Fruit fly (Drosophila melanogaster): ENCODE data around the gene CG43867.

CG43867 gene

DNA sequence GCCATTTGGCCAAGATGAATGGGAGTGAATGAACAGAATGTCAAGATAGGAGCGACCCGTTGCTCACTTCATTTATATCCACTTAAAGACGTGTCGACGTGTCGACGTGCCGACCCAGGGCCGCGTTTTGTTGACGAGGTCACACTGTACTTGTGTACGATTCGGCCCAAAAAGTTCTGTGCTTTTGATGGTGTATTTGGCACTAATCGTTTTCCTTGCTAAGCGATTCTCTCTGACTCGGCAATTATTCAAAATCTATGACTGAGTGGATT lies 20.4 kb upstream of the CG43867 start:
- TF ChIP-seq CG4496 (GFP tag; IDR thresholded peaks at IDR 0.05) = no peak

DNA sequence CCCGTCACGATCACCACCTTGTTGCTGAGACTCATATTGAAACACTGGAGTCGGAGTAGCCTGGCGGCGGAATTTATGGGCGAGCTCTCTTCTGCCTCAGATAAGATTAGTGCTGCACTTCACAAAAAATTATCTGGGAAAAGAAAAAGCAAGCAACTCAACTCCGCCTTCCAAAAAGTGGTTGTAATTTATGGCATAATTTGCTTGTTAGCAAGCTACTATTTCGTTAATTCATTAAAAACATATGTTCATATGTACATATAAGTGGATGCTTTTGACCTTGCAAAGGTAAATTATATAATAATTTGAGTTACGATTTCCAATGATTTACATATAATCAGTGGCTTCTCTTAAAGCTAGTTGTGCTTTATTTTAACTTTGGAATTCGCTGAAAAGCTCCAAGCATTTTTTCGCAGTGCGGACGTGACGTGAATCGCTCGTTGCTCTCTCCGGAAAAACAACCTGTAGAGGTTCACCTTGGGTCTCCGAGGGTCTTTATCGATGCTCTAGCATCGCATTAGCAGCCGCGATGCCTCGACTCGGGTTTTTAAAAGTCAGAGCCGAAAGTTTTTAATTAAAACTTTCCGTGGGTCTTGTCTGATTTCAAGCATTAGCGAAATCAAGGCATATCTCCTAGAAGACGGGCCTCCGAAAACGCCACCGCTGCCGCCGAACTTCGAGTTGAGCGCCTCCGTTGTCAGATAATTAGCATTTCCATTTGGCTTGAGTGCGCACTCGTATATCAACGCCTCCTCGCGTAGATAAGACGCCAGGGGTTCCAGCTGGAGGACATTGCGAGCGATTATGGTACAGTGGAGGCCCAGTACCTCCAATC lies 19.9 kb upstream of the CG43867 start, which contains the start of gene CG3699:
TSS of gene CG3699 (minus strand) at position 51 of the 835 bp plus-strand sequence.
- TF ChIP-seq CG12605 (GFP tag; IDR thresholded peaks at IDR 0.05) = no peak
- TF ChIP-seq CG13204 (GFP tag; optimal IDR thresholded peaks at IDR 0.05) = no peak
- TF ChIP-seq Pif1B (GFP tag; optimal IDR thresholded peaks at IDR 0.05) = no peak
- TF ChIP-seq Ets98B (GFP tag; IDR thresholded peaks at IDR 0.05) = no peak
- TF ChIP-seq EcR (GFP tag; optimal IDR thresholded peaks at IDR 0.05) = no peak
- TF ChIP-seq CG15710 (tag; optimal IDR thresholded peaks at IDR 0.05) = peak; percentile 60
- no peak for TF ChIP-seq CG14655 (GFP tag; optimal IDR thresholded peaks at IDR 0.05)
- TF ChIP-seq CG10348 (GFP tag; IDR thresholded peaks at IDR 0.05) = no peak
- no peak for TF ChIP-seq CG4496 (GFP tag; IDR thresholded peaks at IDR 0.05)
- no peak for TF ChIP-seq D1 (tag; optimal IDR thresholded peaks at IDR 0.05)
- TF ChIP-seq fd96Ca (GFP tag; IDR thresholded peaks at IDR 0.05) = no peak
- TF ChIP-seq CG8159 (tag; optimal IDR thresholded peaks at IDR 0.05) = peak; percentile 64
- peak; percentile 25 for TF ChIP-seq CG9948 (tag; optimal IDR thresholded peaks at IDR 0.05)
- TF ChIP-seq CG34367 (tag; optimal IDR thresholded peaks at IDR 0.05) = no peak
- no peak for TF ChIP-seq gl (tag; optimal IDR thresholded peaks at IDR 0.05)
- peak; percentile 42 for TF ChIP-seq CG8301 (tag; optimal IDR thresholded peaks at IDR 0.05)
- peak; percentile 38 for TF ChIP-seq Pif1A (GFP tag; optimal IDR thresholded peaks at IDR 0.05)
- no peak for TF ChIP-seq rn (GFP tag; IDR thresholded peaks at IDR 0.05)
- peak; percentile 42 for TF ChIP-seq Snoo (tag; optimal IDR thresholded peaks at IDR 0.05)
- TF ChIP-seq CG17806 (tag; optimal IDR thresholded peaks at IDR 0.05) = peak; percentile 7
- TF ChIP-seq CG32121 (GFP tag; IDR thresholded peaks at IDR 0.05) = no peak

DNA sequence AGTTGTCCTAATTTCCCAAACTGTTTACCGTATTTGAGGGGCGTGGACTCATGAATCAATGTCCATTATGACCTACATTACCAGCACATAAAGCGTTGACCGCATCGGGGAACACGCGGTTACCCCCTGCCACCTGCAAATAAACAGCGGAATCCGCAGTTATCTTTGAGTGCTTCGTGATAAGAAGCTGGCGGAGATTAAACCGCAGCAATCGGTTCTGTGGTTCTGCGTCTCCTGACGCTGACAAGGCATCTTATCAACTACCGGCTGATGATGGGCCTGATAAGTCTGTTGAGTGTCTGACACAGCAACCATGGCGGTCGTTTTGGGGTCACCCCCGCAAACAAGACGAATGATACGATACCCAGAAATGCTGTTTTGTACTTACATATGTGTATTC lies 18.4 kb upstream of the CG43867 start:
- TF ChIP-seq CG32121 (GFP tag; IDR thresholded peaks at IDR 0.05) (no peak), CG14655 (GFP tag; optimal IDR thresholded peaks at IDR 0.05) (no peak), Ets98B (GFP tag; IDR thresholded peaks at IDR 0.05) (no peak), EcR (GFP tag; optimal IDR thresholded peaks at IDR 0.05) (peak; percentile 73)

DNA sequence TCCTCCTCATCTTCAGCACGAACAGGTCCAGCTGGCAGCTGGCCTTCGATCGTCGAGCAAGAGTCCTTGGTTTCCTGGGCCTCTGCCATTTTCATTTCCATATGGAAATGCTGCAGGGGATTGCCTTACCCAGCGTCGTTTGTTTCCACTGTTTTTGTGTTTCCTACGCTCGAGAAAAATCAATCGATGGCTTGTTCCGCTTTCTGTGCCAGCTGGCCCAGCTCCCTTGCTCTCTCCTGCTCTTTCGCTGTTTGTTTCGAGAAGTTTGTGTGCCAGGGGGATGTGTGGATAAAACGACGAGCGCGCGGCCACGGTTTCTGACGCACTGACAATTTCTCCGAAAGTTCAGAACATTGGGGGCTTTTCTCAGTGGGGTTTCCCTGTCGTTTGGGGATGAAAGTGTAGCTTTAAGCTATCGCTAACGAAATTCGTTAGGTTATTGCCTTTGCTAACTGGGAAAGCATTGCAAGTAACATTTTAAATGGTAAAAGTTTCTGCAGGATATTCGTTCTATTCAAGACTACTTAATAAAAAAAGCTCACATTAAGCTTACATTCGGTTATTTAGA lies 17.8 kb upstream of the CG43867 start, which contains the start of gene CG3703:
TSS of gene CG3703 (minus strand) at position 328 of the 568 bp plus-strand sequence.
- TF ChIP-seq EcR (GFP tag; optimal IDR thresholded peaks at IDR 0.05) (no peak), CG13204 (GFP tag; optimal IDR thresholded peaks at IDR 0.05) (no peak), CG34367 (tag; optimal IDR thresholded peaks at IDR 0.05) (no peak), fd96Ca (GFP tag; IDR thresholded peaks at IDR 0.05) (no peak), CG10348 (GFP tag; IDR thresholded peaks at IDR 0.05) (no peak), CG12605 (GFP tag; IDR thresholded peaks at IDR 0.05) (no peak), CG15710 (tag; optimal IDR thresholded peaks at IDR 0.05) (no peak), CG8301 (tag; optimal IDR thresholded peaks at IDR 0.05) (no peak), rn (GFP tag; IDR thresholded peaks at IDR 0.05) (no peak), Snoo (tag; optimal IDR thresholded peaks at IDR 0.05) (no peak), CG8159 (tag; optimal IDR thresholded peaks at IDR 0.05) (no peak), CG14655 (GFP tag; optimal IDR thresholded peaks at IDR 0.05) (no peak)

DNA sequence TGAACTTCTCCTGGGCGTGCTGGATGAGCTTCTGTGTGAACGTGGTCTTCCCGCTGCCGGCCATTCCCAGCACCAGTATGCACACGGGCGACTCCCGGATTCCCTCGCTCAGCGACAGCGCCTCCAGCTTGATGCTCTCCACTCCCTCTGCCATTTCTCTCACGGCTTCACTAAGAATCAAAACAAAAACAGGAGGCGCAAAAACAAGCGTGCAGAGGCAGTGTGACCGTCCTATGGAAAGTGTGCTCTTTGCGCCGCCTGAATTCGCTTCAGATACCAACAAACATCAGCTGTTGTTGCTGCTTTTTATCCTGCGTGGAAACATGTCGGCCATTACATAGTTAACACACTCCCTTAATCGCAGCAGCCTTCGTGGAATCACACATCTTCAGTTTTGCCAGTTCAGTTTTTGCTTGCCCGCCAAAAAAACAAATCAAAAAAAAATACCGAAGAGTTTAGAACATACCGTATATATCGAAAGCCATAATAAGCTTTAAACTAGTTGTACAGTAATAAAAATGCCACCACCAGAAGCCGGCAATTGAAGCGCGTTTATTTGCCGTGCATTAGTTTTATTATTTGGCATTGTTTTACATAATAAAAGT lies 12.9 kb upstream of the CG43867 start, which contains the start of the genes CG3704 and mus81:
TSS of gene CG3704 (minus strand) at position 226 of the 605 bp plus-strand sequence.
TSS of gene mus81 (plus strand) at position 496 of the 605 bp plus-strand sequence.
- TF ChIP-seq CG10348 (GFP tag; IDR thresholded peaks at IDR 0.05) (no peak), fd96Ca (GFP tag; IDR thresholded peaks at IDR 0.05) (no peak), Pif1B (GFP tag; optimal IDR thresholded peaks at IDR 0.05) (no peak), CG14655 (GFP tag; optimal IDR thresholded peaks at IDR 0.05) (no peak), Snoo (tag; optimal IDR thresholded peaks at IDR 0.05) (no peak), CG15710 (tag; optimal IDR thresholded peaks at IDR 0.05) (no peak), CG12605 (GFP tag; IDR thresholded peaks at IDR 0.05) (no peak), CG8301 (tag; optimal IDR thresholded peaks at IDR 0.05) (no peak), CG17806 (tag; optimal IDR thresholded peaks at IDR 0.05) (no peak), D1 (tag; optimal IDR thresholded peaks at IDR 0.05) (no peak), gl (tag; optimal IDR thresholded peaks at IDR 0.05) (no peak), CG4496 (GFP tag; IDR thresholded peaks at IDR 0.05) (no peak), CG34367 (tag; optimal IDR thresholded peaks at IDR 0.05) (no peak), CG13204 (GFP tag; optimal IDR thresholded peaks at IDR 0.05) (no peak), CG9948 (tag; optimal IDR thresholded peaks at IDR 0.05) (no peak), CG8159 (tag; optimal IDR thresholded peaks at IDR 0.05) (no peak), Pif1A (GFP tag; optimal IDR thresholded peaks at IDR 0.05) (no peak)

DNA sequence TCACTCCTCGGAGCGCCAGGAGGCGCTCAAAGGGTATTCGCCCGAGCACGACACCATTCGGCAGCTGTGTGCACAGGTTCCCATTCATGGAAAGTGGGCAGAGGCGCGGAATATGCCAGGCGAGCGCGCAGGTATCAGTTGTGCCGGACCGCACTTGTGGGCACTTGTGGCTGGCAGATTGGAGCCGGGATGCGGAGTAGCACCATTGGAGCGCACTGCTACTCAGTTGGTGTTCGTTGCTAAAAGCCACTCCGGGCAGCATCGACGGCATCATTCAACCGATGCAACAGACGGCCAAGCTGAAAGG lies 8.1 kb upstream of the CG43867 start:
- TF ChIP-seq CG10348 (GFP tag; IDR thresholded peaks at IDR 0.05) (no peak), CG32121 (GFP tag; IDR thresholded peaks at IDR 0.05) (no peak), D1 (tag; optimal IDR thresholded peaks at IDR 0.05) (no peak), EcR (GFP tag; optimal IDR thresholded peaks at IDR 0.05) (no peak), Pif1B (GFP tag; optimal IDR thresholded peaks at IDR 0.05) (no peak), CG15710 (tag; optimal IDR thresholded peaks at IDR 0.05) (no peak), CG8159 (tag; optimal IDR thresholded peaks at IDR 0.05) (no peak), CG13204 (GFP tag; optimal IDR thresholded peaks at IDR 0.05) (no peak), CG4496 (GFP tag; IDR thresholded peaks at IDR 0.05) (no peak), CG8301 (tag; optimal IDR thresholded peaks at IDR 0.05) (no peak)
